Fruit fly (Drosophila melanogaster): ENCODE results near the gene Ugt37B1.

DNA sequence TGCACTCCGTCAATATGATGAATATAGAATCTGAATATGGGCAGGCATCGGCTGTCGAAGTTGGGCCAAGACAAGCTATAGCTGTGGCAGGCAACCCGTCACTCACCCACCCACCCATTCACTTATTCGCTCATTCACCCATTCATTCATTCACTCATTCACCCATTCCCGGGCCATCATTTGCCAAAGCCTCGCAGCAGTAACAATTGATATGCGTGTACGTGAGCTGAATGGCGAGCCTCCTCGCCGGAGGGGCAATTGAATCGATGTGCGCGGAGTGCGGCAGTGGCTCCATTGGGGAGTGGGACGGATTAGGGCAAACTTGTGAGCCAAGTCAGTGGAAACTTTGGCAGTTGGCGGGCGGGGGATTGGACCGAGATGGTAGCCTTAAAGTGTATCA lies 48.4 kb upstream of the Ugt37B1 start:
- TF ChIP-seq CTCF (optimal IDR thresholded peaks at IDR 0.05): no peak
- TF ChIP-seq CG8478 (optimal IDR thresholded peaks at IDR 0.05): no peak
